Worm (Caenorhabditis elegans): Measurements from ENCODE around the gene F58A4.6.

DNA sequence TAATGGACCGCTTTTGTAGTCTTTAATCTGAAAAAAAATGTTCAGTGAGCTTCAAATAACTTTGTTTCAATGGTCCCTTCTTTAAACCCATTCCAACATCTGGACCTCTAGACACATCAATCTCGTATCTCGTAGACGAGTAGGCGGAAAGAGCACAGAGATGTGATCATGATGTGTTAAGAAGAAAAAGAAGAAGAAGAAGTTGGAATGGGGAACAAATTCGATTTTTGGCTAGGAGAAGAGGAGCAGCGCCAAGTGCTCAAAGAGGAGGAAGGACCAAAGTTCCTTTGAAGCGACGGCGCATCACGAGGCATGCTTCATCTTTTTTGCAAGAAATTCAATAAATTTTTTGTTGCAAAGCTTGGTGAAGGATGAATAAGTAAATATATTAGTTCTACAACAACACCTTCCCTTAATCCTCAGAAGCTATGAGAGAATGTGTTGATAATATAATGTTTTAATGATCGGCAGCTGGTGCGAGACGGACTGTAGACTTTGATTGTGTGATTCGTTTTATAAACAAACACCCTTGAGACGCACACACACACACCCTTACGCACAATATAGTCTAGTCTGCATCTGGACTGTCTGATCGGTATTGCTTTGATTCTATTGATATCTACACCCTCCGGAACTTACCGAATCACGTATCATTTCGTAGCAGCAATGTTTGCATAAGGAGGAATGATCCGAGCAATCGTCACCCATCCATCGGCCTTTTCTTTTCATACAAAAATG, 50.4 kb downstream of the F58A4.6 start:
- TF ChIP-seq sdz-38 (tag; optimal IDR thresholded peaks at IDR 0.05) (no peak), ccch-3 (GFP tag; optimal IDR thresholded peaks at IDR 0.05) (no peak), unc-62 (GFP tag; optimal IDR thresholded peaks at IDR 0.05) (no peak), B0336.3 (GFP tag; IDR thresholded peaks at IDR 0.05) (no peak), zfh-2 (GFP tag; conservative IDR thresholded peaks at IDR 0.05) (no peak), snpc-4 (GFP tag; optimal IDR thresholded peaks at IDR 0.05) (no peak), snpc-4 (tag; optimal IDR thresholded peaks at IDR 0.05) (no peak)

Data from whole organism, young adult.